Fruit fly (Drosophila melanogaster) whole organism, wandering third instar larva: ENCODE results near the gene Fur1.

Experiments
- CrebA ChIP-seq: fragments of 200-800 bp; sonication (Bioruptor generic); optimal IDR thresholded peaks from 2 replicates; lab custom pipeline; 2016; ENCODE audit warnings: missing biosample characterization, mild to moderate bottlenecking, missing genetic modification characterization, borderline replicate concordance
- HLH106 ChIP-seq: fragments of 200-800 bp; optimal IDR thresholded peaks from 3 replicates; lab custom pipeline; 2019; ENCODE audit warnings: missing biosample characterization, mild to moderate bottlenecking, missing genetic modification characterization, moderate library complexity
- Rel ChIP-seq, 2 experiments: fragments of 200-800 bp; sonication (Bioruptor generic) in 1 of 2; optimal IDR thresholded peaks; 2 replicates in 1 of 2; 3 replicates in 1 of 2; lab custom pipeline; 2016 to 2019; ENCODE audit warnings: mild to moderate bottlenecking in 2 of 2, missing biosample characterization in 2 of 2, missing genetic modification characterization in 2 of 2, moderate library complexity in 1 of 2
- ey ChIP-seq: fragments of 200-800 bp; sonication (Bioruptor generic); optimal IDR thresholded peaks from 2 replicates; lab custom pipeline; 2016; ENCODE audit warnings: missing biosample characterization, missing genetic modification characterization
- foxo ChIP-seq, 2 experiments: fragments of 200-800 bp; sonication (Bioruptor generic); optimal IDR thresholded peaks; 2 replicates in 1 of 2; 3 replicates in 1 of 2; lab custom pipeline; 2016 to 2017; ENCODE audit warnings: missing biosample characterization in 2 of 2, missing genetic modification characterization in 2 of 2
- jim ChIP-seq: fragments of 175-275, 200-325 bp; sonication (Bioruptor generic); optimal IDR thresholded peaks from 2 replicates; lab custom pipeline; 2016; ENCODE audit warnings: missing biosample characterization, mild to moderate bottlenecking, missing genetic modification characterization
- lola ChIP-seq: fragments of >200 bp; optimal IDR thresholded peaks from 2 replicates; lab custom pipeline; 2017; ENCODE audit warnings: missing biosample characterization, missing genetic modification characterization
- woc ChIP-seq: sonication (Bioruptor generic); optimal IDR thresholded peaks from 2 replicates; lab custom pipeline; 2016; ENCODE audit warnings: missing biosample characterization, mild to moderate bottlenecking, missing genetic modification characterization

Fur1 gene

dm6 chr3R:25297678-25298077 lies 175.2 kb downstream of the Fur1 start, which contains the start of gene CG31097:
TSS of gene CG31097 (minus strand) at chr3R:25297778.
- no peak for TF ChIP-seq HLH106 (tag; lab: Kevin White, UChicago)
- TF ChIP-seq woc (GFP tag; lab: Kevin White, UChicago) = no peak
- no peak for TF ChIP-seq Rel (GFP tag; optimal IDR thresholded peaks at IDR 0.05; lab: Kevin White, UChicago)
- TF ChIP-seq Rel (tag; optimal IDR thresholded peaks at IDR 0.05; lab: Kevin White, UChicago) = no peak
- no peak for TF ChIP-seq jim (GFP tag; lab: Kevin White, UChicago)
- TF ChIP-seq ey (GFP tag; lab: Kevin White, UChicago) = no peak
- no peak for TF ChIP-seq lola (GFP tag; lab: Kevin White, UChicago)
- TF ChIP-seq CrebA (GFP tag; lab: Kevin White, UChicago) = no peak
- no peak for TF ChIP-seq foxo (GFP tag; optimal IDR thresholded peaks at IDR 0.05; lab: Kevin White, UChicago)
